Fruit fly (Drosophila melanogaster) S2 (cell line): ENCODE data around the gene SP1173.

ENCODE experiments used
- CG8478 ChIP-seq: fragments of >200 bp; optimal IDR thresholded peaks from 2 replicates; lab custom pipeline; 2018
- CTCF ChIP-seq, 2 experiments: fragments of >200 bp; optimal IDR thresholded peaks; 2 replicates each; lab custom pipeline; 2018

dm6 chr3L:6693191-6693590, 10.1 kb downstream of the SP1173 start:
- TF ChIP-seq CG8478 (lab: Kevin White, UChicago) (no peak), CTCF (optimal IDR thresholded peaks at IDR 0.05; lab: Kevin White, UChicago) (no peak)
